Fruit fly (Drosophila melanogaster): ENCODE measurements around the gene Chchd2.

Chchd2 gene

DNA sequence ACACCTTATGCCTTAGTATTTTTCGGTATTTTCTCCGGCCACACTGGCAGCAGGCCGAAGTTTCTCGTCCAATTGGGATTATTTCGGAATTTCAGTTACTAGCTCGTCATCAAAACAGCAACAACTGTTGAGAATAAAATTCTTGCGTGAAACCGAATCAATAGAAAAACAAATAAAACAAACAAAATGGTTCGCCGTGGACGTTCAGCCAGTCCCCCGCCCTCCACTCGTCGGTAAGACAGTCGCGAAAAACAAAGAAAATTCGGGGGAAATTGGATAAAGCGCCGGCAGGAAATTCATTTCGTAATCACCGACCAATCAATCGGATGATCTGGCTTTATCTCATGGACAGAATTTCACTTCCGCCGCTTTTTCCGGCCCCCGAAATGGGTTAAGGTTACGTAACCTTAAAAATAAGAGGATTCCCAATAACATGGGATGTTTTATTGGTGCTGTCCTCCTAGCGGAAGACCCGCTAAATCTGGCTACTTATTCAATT is at the start of gene Chchd2:
Chchd2 (plus strand) TSS at position 51 of the 499 bp plus-strand sequence.
- TF ChIP-seq h (optimal IDR thresholded peaks at IDR 0.05) (no peak), ttk (optimal IDR thresholded peaks at IDR 0.05) (no peak), Myc (optimal IDR thresholded peaks at IDR 0.05) (no peak), Sin3A (optimal IDR thresholded peaks at IDR 0.05) (no peak), insv (optimal IDR thresholded peaks at IDR 0.05) (no peak), psq (optimal IDR thresholded peaks at IDR 0.05) (no peak)

DNA sequence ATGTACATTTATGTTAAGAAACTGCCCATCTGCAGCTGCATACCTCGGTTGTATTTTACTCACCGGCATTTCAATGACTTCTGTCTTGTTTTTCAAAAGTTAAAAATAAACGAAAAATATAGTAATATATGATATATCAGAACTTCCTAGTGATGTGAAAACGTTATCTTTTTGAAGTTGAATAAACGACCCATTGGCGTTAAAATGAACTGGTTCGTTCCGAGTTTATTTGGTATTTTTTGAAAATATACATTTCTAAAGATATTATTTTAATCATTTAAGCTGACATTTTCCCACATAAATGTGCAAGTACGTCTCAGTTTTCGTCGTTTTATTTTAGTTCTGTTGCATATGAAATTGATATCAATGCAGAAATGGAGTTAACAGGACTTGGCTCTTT is 43.1 kb upstream of the Chchd2 start, which contains the start of gene Arpc3B:
Arpc3B (minus strand) TSS at position 146 of the 400 bp plus-strand sequence.
- no peak for TF ChIP-seq ttk (optimal IDR thresholded peaks at IDR 0.05)
- no peak for TF ChIP-seq psq (optimal IDR thresholded peaks at IDR 0.05)
- no peak for TF ChIP-seq h (optimal IDR thresholded peaks at IDR 0.05)
- TF ChIP-seq Sin3A (optimal IDR thresholded peaks at IDR 0.05), result no peak
- TF ChIP-seq insv (optimal IDR thresholded peaks at IDR 0.05), result no peak
- no peak for TF ChIP-seq Myc (optimal IDR thresholded peaks at IDR 0.05)

DNA sequence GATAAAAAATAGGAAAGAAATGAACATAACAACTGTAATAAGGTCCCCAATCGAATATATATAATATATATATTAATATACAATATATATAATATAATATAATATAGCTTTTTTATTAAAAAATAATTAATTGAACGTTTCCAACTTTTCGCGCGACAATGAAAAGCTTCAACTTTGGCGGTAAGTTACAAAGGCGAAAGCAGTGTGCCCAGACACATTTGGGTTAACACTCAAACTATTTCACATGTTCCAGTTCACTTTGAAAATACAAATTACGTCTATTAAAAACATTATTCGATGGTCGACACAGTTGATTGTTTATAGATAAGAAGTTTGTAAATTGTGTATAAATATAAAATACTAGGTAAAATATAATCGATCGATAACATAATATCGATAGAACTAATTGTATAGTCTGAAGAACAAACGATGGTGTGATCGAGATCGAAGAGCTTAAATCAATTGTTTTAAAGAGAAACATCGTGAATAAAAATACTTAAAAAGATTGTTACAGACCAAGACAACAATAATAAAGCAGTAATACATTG is 42.6 kb upstream of the Chchd2 start:
- TF ChIP-seq Myc (optimal IDR thresholded peaks at IDR 0.05) (no peak), ttk (optimal IDR thresholded peaks at IDR 0.05) (no peak), Sin3A (optimal IDR thresholded peaks at IDR 0.05) (no peak), psq (optimal IDR thresholded peaks at IDR 0.05) (no peak), insv (optimal IDR thresholded peaks at IDR 0.05) (no peak), h (optimal IDR thresholded peaks at IDR 0.05) (no peak)

DNA sequence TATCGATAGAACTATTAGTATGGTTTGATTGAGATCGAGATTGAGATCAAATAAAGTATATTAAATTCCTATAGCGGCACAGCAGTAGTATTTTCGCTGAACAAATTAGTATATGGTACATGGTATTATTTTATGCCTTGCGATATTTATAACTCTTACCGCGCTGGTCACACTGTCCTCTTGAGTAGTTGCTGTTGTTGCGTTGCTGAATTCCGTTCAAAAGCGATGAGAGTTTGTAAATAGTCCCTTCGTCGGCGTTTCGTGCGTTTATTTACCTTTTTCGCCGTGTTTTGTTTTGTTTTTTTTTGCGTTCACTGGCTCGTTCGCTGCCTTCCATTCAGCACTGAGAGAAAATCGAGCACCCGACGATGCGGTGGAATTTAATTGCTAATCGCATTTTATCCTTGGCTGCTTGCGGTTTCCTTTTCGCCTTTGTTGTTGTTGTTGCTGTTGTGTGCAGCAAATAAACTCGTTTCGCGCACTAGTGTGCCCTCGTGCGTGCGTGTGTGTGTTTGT is 41.3 kb upstream of the Chchd2 start, which contains the start of gene CG5004:
CG5004 (plus strand) TSS at position 182 of the 516 bp plus-strand sequence.
- TF ChIP-seq psq (optimal IDR thresholded peaks at IDR 0.05), result no peak
- TF ChIP-seq Sin3A (optimal IDR thresholded peaks at IDR 0.05), result no peak
- TF ChIP-seq Myc (optimal IDR thresholded peaks at IDR 0.05), result no peak
- TF ChIP-seq h (optimal IDR thresholded peaks at IDR 0.05), result no peak
- no peak for TF ChIP-seq insv (optimal IDR thresholded peaks at IDR 0.05)

DNA sequence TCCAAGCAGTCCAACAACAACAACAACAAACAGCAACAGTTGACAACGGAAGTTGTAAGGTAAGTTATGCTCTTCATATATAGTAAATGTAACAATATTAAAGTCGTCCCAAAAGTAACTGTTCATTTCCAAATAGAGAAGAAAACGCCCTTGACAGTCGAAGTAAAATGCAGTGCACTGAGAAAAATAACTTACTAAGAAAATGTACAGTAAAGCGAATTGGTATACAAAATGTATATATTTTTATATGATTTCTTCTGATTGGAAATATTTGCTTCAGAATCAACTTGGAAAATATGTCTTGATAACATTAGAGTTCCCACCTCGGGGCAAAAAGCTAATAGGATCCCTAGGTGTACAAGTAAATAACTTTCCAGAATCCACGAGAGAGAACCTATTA is 40.8 kb upstream of the Chchd2 start:
- TF ChIP-seq Sin3A (optimal IDR thresholded peaks at IDR 0.05) (no peak), ttk (optimal IDR thresholded peaks at IDR 0.05) (no peak)

DNA sequence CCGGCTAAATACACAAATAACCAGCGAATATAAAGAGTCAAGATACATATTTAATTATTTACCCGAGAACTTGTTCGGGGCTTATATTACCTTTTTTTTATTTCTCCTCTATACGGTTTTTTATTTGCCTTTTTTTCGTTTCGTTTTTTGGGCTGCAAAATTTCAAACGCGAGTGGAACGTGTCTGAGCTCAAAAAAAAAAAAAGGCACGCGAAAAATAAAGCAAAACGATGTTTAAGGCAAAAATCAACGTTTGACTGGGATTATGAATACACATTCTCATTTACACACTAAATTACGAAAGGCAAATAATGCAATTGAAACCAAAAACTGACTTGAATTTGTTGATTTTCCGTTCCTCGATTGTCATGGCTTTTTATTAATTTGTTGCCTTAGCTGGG is 39.1 kb upstream of the Chchd2 start:
- TF ChIP-seq h (optimal IDR thresholded peaks at IDR 0.05) (no peak), insv (optimal IDR thresholded peaks at IDR 0.05) (no peak), Myc (optimal IDR thresholded peaks at IDR 0.05) (no peak), ttk (optimal IDR thresholded peaks at IDR 0.05) (no peak), psq (optimal IDR thresholded peaks at IDR 0.05) (no peak), Sin3A (optimal IDR thresholded peaks at IDR 0.05) (no peak)

DNA sequence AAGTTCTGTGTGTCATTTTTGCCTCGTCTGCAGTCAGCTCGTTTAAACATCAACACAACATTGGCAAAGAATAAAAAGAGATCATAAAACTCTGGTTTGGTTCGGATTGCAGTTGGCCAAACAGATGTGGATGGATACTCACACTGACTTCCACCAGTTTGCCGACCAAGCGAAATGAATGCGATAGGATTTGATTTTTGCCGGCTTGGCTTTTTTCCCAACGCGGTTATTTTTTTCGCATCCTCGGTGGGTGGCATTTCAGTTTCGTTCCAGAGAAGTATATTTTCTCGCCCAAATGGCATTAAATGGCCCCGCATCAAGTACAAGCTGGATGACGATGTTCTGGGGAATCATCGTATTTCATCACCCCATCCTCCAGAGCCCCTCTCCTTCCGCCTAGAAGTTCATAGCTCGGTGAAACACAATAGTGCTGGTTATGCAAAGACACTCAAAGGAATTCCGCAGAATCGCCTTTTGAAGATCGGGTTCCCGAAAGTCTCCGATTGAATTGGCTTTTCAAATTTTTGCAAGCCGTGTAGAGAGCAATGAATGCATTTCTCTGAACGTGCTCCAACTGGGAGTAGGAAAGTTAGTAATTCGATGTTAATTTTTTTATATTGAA is 38.1 kb upstream of the Chchd2 start:
- TF ChIP-seq Myc (optimal IDR thresholded peaks at IDR 0.05) (no peak), psq (optimal IDR thresholded peaks at IDR 0.05) (no peak), Sin3A (optimal IDR thresholded peaks at IDR 0.05) (no peak)

DNA sequence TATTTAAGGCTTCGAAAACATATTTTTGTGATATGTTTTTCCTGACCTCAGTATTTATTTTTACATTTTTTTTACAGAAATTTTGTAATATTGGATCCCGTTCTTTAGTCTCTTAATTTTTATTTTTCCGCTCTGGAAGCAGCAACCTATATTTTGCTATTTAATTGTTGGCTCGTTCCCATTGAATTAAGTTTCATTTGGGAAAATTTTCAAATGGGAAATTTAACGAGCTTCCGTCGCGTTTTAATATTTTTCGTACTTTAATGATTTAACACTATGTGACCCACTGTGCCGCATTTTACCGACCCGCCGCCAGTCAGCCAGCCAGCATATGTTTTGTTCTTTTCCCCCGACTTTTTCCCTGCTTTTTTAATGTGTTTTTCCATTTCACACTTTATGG is 37.5 kb upstream of the Chchd2 start:
- no peak for TF ChIP-seq psq (optimal IDR thresholded peaks at IDR 0.05)

DNA sequence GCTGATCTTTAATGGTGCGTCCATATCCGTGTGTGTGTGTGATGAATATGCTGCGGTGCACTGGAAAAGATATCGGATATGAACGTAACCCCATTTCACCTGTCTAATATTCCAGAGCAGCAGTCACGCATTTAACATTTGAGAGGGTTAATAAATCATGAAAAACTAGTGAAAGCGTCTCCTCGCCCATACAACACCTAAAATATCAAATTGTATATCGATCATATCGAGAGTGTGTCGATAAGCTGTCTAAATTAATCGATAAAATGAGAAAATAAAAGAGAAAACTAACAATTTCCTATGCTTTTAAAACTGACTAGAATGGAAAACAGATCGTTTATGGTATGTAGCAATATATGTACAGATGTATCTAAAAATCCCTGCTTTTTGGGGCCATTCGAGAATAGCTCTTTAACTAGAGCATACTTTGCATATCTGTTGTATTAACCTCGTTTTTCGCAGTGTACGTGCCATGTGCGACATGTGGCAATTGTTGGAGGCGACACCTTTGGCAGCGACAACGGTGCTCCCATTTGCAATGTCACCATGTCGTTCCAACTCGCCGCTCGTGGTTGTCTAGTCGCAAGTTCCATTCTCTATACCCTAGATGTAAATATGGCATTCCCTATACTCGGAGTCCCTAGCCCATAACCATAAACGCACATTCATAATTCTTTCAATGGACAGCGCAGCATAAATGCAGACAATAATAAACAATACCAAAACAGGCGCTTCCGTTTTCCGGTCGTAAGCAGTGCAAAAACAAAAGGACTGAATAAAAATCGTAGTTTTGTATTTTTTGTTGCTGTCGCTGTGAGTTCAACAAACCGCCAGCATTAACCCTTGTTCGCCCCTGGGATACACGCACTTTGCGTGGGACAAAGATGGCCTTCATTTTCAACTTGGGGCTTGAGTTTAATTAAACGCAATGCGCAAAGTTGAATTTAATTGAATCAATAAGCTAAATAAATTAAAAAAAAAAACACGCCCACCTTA is 36.5 kb upstream of the Chchd2 start:
- TF ChIP-seq Myc (optimal IDR thresholded peaks at IDR 0.05) (no peak), ttk (optimal IDR thresholded peaks at IDR 0.05) (no peak), psq (optimal IDR thresholded peaks at IDR 0.05) (no peak), h (optimal IDR thresholded peaks at IDR 0.05) (no peak), Sin3A (optimal IDR thresholded peaks at IDR 0.05) (no peak), insv (optimal IDR thresholded peaks at IDR 0.05) (no peak)

DNA sequence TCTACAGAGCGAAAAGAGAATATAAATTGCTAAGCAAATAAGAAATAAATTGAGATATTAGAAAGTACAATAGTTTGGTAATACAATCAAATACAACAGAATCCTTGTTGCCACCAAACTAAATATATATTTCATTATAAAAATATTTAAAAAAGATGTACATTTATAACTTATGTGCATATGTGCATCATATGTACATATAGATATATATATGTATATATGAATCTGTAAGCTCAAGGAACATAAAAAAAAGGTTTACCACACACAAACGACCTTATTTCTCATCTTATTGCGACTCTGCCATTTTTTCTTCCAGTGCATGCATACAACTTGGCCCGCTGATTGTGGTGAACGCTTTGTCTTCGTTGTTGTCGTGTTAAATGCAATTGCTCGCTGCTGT is 35.5 kb upstream of the Chchd2 start:
- TF ChIP-seq h (optimal IDR thresholded peaks at IDR 0.05) (no peak), Myc (optimal IDR thresholded peaks at IDR 0.05) (no peak), Sin3A (optimal IDR thresholded peaks at IDR 0.05) (no peak), ttk (optimal IDR thresholded peaks at IDR 0.05) (no peak), psq (optimal IDR thresholded peaks at IDR 0.05) (no peak), insv (optimal IDR thresholded peaks at IDR 0.05) (no peak)

DNA sequence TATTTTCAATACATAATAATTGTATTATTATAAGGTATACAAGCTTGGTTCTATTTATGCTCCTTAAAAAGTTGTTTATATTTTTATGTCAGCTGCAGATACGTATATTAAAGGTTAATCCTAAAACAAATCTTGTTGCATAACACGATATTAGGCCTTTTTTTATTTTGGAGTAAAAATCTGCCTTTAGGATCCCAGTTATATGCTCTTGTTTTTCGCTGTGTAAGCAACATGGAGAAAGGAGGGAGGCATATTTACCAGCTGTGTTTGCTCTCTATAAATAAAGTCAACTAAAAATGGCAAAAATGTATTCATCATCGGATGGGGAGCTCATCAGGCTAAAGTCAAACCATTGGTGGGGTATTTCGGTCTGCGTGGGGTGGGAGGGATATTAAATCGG is 27.2 kb upstream of the Chchd2 start:
- TF ChIP-seq psq (optimal IDR thresholded peaks at IDR 0.05), result no peak

DNA sequence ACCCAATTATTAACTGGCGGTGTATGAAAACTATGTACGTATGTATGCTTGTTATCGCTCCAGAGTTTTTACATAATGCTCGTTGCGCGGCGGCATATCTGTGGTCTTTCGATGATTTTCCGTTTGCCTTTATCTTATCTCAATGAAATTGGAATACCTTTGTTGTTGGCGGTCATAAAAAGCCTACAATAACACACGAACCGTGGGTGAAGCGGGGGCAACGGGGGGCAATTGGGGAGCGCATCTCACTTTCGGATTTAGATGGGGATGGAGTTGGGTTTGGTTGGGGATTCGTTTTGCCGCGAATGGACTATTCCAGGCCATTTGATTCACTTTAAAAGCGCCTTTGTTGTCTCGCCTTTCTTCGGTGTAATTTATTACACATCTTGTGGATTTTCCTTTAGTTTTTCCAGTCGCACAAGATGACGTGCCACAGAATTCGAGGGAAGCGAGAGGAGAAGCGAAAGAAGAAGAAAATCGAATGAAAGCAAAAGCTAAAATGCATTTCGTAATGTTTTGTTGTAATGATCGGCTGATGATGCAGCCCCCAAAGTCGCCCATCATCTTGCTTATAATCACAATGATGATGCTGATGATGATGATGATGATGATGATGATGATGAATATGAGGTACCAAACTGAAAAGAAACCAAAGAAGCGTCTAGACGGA is 26.2 kb upstream of the Chchd2 start:
- TF ChIP-seq Myc (optimal IDR thresholded peaks at IDR 0.05) (no peak), insv (optimal IDR thresholded peaks at IDR 0.05) (no peak), ttk (optimal IDR thresholded peaks at IDR 0.05) (no peak), Sin3A (optimal IDR thresholded peaks at IDR 0.05) (no peak), psq (optimal IDR thresholded peaks at IDR 0.05) (no peak), h (optimal IDR thresholded peaks at IDR 0.05) (no peak)
